Worm (Caenorhabditis elegans) whole organism, L2 larva: ENCODE data around the gene srh-252.

Source experiments
- ama-1 ChIP-seq: fragments of 150-350 bp; optimal IDR thresholded peaks from 2 replicates; lab custom pipeline; 2018; ENCODE audit warnings: inconsistent platforms
- ceh-82 ChIP-seq: fragments of 150-350 bp; optimal IDR thresholded peaks from 2 replicates; lab custom pipeline; 2014; ENCODE audit warnings: missing biosample characterization, missing genetic modification characterization
- elt-1 ChIP-seq: fragments of 150-350 bp; optimal IDR thresholded peaks from 2 replicates; lab custom pipeline; 2014; ENCODE audit warnings: missing biosample characterization, missing genetic modification characterization
- lin-13 ChIP-seq: fragments of 150-350 bp; optimal IDR thresholded peaks from 2 replicates; lab custom pipeline; 2014; ENCODE audit warnings: missing biosample characterization, missing genetic modification reagents, missing genetic modification characterization
- lsy-2 ChIP-seq, 2 experiments: fragments of 150-350 bp in 1 of 2; sonication (generic microtip) in 1 of 2; optimal IDR thresholded peaks; 2 replicates each; lab custom pipeline; 2014 to 2017; ENCODE audit warnings: missing biosample characterization in 2 of 2, missing genetic modification characterization in 2 of 2
- nhr-129 ChIP-seq: fragments of 150-350 bp; optimal IDR thresholded peaks from 2 replicates; lab custom pipeline; 2014; ENCODE audit warnings: missing biosample characterization, missing genetic modification characterization
- nhr-237 ChIP-seq: fragments of 150-350 bp; optimal IDR thresholded peaks from 2 replicates; lab custom pipeline; 2014; ENCODE audit warnings: missing biosample characterization, missing genetic modification characterization
- nhr-77 ChIP-seq: fragments of 150-350 bp; optimal IDR thresholded peaks from 2 replicates; lab custom pipeline; 2014; ENCODE audit warnings: missing biosample characterization, missing genetic modification characterization
- unc-62 ChIP-seq: fragments of 150-350 bp; optimal IDR thresholded peaks from 2 replicates; lab custom pipeline; 2014; ENCODE audit warnings: missing biosample characterization, missing genetic modification reagents, missing genetic modification characterization
- zag-1 ChIP-seq: fragments of 150-350 bp; optimal IDR thresholded peaks from 2 replicates; lab custom pipeline; 2014; ENCODE audit warnings: missing biosample characterization, missing genetic modification characterization
- ztf-11 ChIP-seq: sonication (generic microtip); optimal IDR thresholded peaks from 2 replicates; lab custom pipeline; 2017; ENCODE audit warnings: missing biosample characterization, missing genetic modification characterization

- TF ChIP-seq elt-1 (tag; lab: Kevin White, UChicago) (no peak), nhr-77 (tag; lab: Kevin White, UChicago) (no peak), lsy-2 (tag; optimal IDR thresholded peaks at IDR 0.05; lab: Kevin White, UChicago) (no peak), ceh-82 (tag; lab: Kevin White, UChicago) (no peak), zag-1 (tag; lab: Kevin White, UChicago) (no peak), nhr-129 (tag; lab: Kevin White, UChicago) (no peak), unc-62 (GFP tag; lab: Kevin White, UChicago) (no peak), ztf-11 (tag; lab: Kevin White, UChicago) (no peak), ama-1 (lab: Kevin White, UChicago) (no peak), lin-13 (GFP tag; lab: Kevin White, UChicago) (no peak), nhr-237 (tag; lab: Kevin White, UChicago) (no peak)
Observed at ce11 chrV:17241278-17241661, 18.1 kb upstream of the srh-252 start.
